Fruit fly (Drosophila melanogaster): ENCODE data around the gene ATP6AP2.

ATP6AP2 gene

DNA sequence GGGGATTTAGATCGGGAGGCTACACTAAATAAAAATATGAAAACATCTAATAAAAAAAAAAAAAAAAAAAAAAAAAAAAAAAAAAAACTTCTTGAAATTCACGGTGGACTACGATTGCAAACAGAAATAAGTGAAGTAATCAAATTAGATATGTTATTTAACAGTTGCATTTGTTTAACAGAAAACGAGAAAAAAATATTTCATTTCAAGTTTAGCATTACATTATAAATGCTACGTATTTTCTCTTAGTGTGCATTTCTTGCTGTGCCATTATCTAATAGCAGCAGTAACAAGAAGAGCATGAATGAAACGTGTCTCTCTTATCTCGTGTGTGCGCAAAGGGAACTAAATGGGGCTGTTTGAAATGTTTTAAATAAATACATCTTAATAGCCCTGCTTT lies 35.6 kb upstream of the ATP6AP2 start (continued):
- TF ChIP-seq lmd (GFP tag; IDR thresholded peaks at IDR 0.05) (peak; percentile 75), CG13894 (tag; optimal IDR thresholded peaks at IDR 0.05) (no peak), Atf-2 (GFP tag; optimal IDR thresholded peaks at IDR 0.05) (peak; percentile 52), CG7928 (GFP tag; optimal IDR thresholded peaks at IDR 0.05) (no peak), Dad (GFP tag; optimal IDR thresholded peaks at IDR 0.05) (no peak), CG17361 (GFP tag; IDR thresholded peaks at IDR 0.05) (peak; percentile 77), fru (optimal IDR thresholded peaks at IDR 0.05) (no peak), bab2 (GFP tag; optimal IDR thresholded peaks at IDR 0.05) (peak; percentile 44), CG9609 (GFP tag; optimal IDR thresholded peaks at IDR 0.05) (peak; percentile 60), CG3995 (GFP tag; optimal IDR thresholded peaks at IDR 0.05) (no peak), CG15011 (GFP tag; optimal IDR thresholded peaks at IDR 0.05) (no peak), oc (tag; optimal IDR thresholded peaks at IDR 0.05) (peak; percentile 42), CG8765 (GFP tag; IDR thresholded peaks at IDR 0.05) (0 out of 2 replicates have a peak, but pooled peaks have one; percentile 9), Blimp-1 (GFP tag; optimal IDR thresholded peaks at IDR 0.05) (peak; percentile 80), Med (GFP tag) (peak; percentile 67), jigr1 (GFP tag; IDR thresholded peaks at IDR 0.05) (no peak; the same call in 2 of the 3 replicates), pzg (GFP tag; optimal IDR thresholded peaks at IDR 0.05) (no peak), Xbp1 (GFP tag; optimal IDR thresholded peaks at IDR 0.05) (peak; percentile 81), CG8089 (GFP tag; optimal IDR thresholded peaks at IDR 0.05) (peak; percentile 39), Gsc (GFP tag; IDR thresholded peaks at IDR 0.05) (no peak), Rfx (GFP tag; IDR thresholded peaks at IDR 0.05) (peak; percentile 65), bbx (GFP tag; IDR thresholded peaks at IDR 0.05; ENCODE audit: partially characterized antibody) (no peak), Fer1 (GFP tag; optimal IDR thresholded peaks at IDR 0.05) (peak; percentile 81), crc (GFP tag; optimal IDR thresholded peaks at IDR 0.05) (no peak), CG4854 (GFP tag; optimal IDR thresholded peaks at IDR 0.05) (no peak), tap (tag; optimal IDR thresholded peaks at IDR 0.05) (peak; percentile 72), CG16779 (GFP tag; IDR thresholded peaks at IDR 0.05) (no peak), Optix (GFP tag; IDR thresholded peaks at IDR 0.05) (no peak), CG11247 (GFP tag; IDR thresholded peaks at IDR 0.05) (no peak), CG15601 (tag; optimal IDR thresholded peaks at IDR 0.05) (peak; percentile 44), CG9876 (GFP tag; optimal IDR thresholded peaks at IDR 0.05) (no peak), grau (tag; optimal IDR thresholded peaks at IDR 0.05) (peak; percentile 81), gfzf (GFP tag; optimal IDR thresholded peaks at IDR 0.05) (no peak), chinmo (GFP tag; IDR thresholded peaks at IDR 0.05; ENCODE audit: partially characterized antibody) (no peak), Stat92E (GFP tag; optimal IDR thresholded peaks at IDR 0.05) (no peak), CG6175 (GFP tag; IDR thresholded peaks at IDR 0.05) (no peak), TFAM (GFP tag; optimal IDR thresholded peaks at IDR 0.05) (no peak), CG7786 (GFP tag; optimal IDR thresholded peaks at IDR 0.05) (peak; percentile 42), CG1024 (GFP tag; IDR thresholded peaks at IDR 0.05) (0 out of 2 replicates have a peak, but pooled peaks have one; percentile 45), CG6272 (GFP tag; IDR thresholded peaks at IDR 0.05) (peak; percentile 52), chm (GFP tag; IDR thresholded peaks at IDR 0.05) (no peak), CG2199 (GFP tag; IDR thresholded peaks at IDR 0.05) (no peak), nmo (GFP tag; optimal IDR thresholded peaks at IDR 0.05) (peak; percentile 48), CG10366 (GFP tag; IDR thresholded peaks at IDR 0.05) (peak; percentile 72), Dfd (GFP tag; optimal IDR thresholded peaks at IDR 0.05) (no peak), Ptx1 (GFP tag; IDR thresholded peaks at IDR 0.05) (peak; percentile 89), Vsx1 (GFP tag; optimal IDR thresholded peaks at IDR 0.05) (peak; percentile 16), ash1 (GFP tag; optimal IDR thresholded peaks at IDR 0.05) (no peak), CG31224 (GFP tag; IDR thresholded peaks at IDR 0.05) (peak; percentile 57; the same call in 1 of the 2 replicates), p53 (GFP tag; optimal IDR thresholded peaks at IDR 0.05) (no peak), ci (GFP tag; IDR thresholded peaks at IDR 0.05) (peak; percentile 69; the same call in 2 of the 3 replicates), CG10959 (GFP tag; IDR thresholded peaks at IDR 0.05) (no peak)
